Worm (Caenorhabditis elegans) whole organism, young adult: Measurements from ENCODE around the gene egl-38.

Experiments used
- C17E4.6 ChIP-seq: fragments of 200-800 bp; sonication (Bioruptor generic); IDR thresholded peaks from 2 replicates; pipeline ENCODE4 v1.3.6; 2022; ENCODE audit warnings: missing genetic modification reagents, missing genetic modification characterization, missing compliant biosample characterization
- F22D6.2 ChIP-seq: sonication (generic microtip); optimal IDR thresholded peaks from 2 replicates; lab custom pipeline; 2016; ENCODE audit warnings: mild to moderate bottlenecking, missing genetic modification characterization, missing compliant biosample characterization
- F39B2.1 ChIP-seq: fragments of 200-800 bp; sonication (Bioruptor generic); IDR thresholded peaks from 2 replicates; pipeline ENCODE4 v1.3.6; 2022; ENCODE audit warnings: missing genetic modification reagents, missing genetic modification characterization, missing compliant biosample characterization
- F55B11.4 ChIP-seq: sonication (generic microtip); optimal IDR thresholded peaks from 2 replicates; lab custom pipeline; 2016; ENCODE audit warnings: missing compliant biosample characterization, missing genetic modification characterization, borderline replicate concordance; ENCODE audit not compliant: insufficient read depth
- F57C9.4 ChIP-seq: sonication (generic microtip); optimal IDR thresholded peaks from 2 replicates; lab custom pipeline; 2017; ENCODE audit warnings: mild to moderate bottlenecking, missing genetic modification characterization, missing compliant biosample characterization
- K12H6.12 ChIP-seq: fragments of 200-800 bp; sonication (Bioruptor generic); optimal IDR thresholded peaks from 2 replicates; lab custom pipeline; 2018; ENCODE audit warnings: mild to moderate bottlenecking, missing genetic modification characterization, missing compliant biosample characterization
- Y53F4B.3 ChIP-seq: fragments of 200-800 bp; sonication (Bioruptor generic); IDR thresholded peaks from 2 replicates; pipeline ENCODE4 v1.3.6; 2022; ENCODE audit warnings: missing genetic modification reagents, missing genetic modification characterization, missing compliant biosample characterization
- Y95B8A.8 ChIP-seq: fragments of 200-800 bp; sonication (Bioruptor generic); IDR thresholded peaks from 2 replicates; pipeline ENCODE4 v1.3.6; 2022; ENCODE audit warnings: missing genetic modification reagents, missing genetic modification characterization, missing compliant biosample characterization
- akir-1 ChIP-seq: fragments of 200-800 bp; sonication (Bioruptor generic); optimal IDR thresholded peaks from 2 replicates; lab custom pipeline; 2018; ENCODE audit warnings: mild to moderate bottlenecking, missing genetic modification characterization, moderate library complexity, missing compliant biosample characterization
- aptf-2 ChIP-seq: fragments of 200-800 bp; sonication (Bioruptor generic); conservative IDR thresholded peaks from 2 replicates; pipeline ENCODE4 v1.3.6; 2022; ENCODE audit warnings: missing genetic modification reagents, missing genetic modification characterization, missing compliant biosample characterization
- athp-1 ChIP-seq: sonication (generic microtip); optimal IDR thresholded peaks from 2 replicates; lab custom pipeline; 2017; ENCODE audit warnings: mild to moderate bottlenecking, missing genetic modification characterization, missing compliant biosample characterization
- attf-6 ChIP-seq: fragments of 200-800 bp; sonication (Bioruptor generic); IDR thresholded peaks from 2 replicates; pipeline ENCODE4 v1.3.6; 2022; ENCODE audit warnings: missing genetic modification reagents, missing genetic modification characterization, missing compliant biosample characterization
- cebp-1 ChIP-seq, 2 experiments: fragments of 200-800 bp in 1 of 2; sonication (Bioruptor generic) in 1 of 2; sonication (generic microtip) in 1 of 2; IDR thresholded peaks in 1 of 2; optimal IDR thresholded peaks in 1 of 2; 2 replicates each; pipeline versions ENCODE4 v1.3.6 to Lab custom; 2017 to 2022; ENCODE audit warnings: missing compliant biosample characterization in 2 of 2, missing genetic modification characterization in 2 of 2, mild to moderate bottlenecking in 1 of 2, missing genetic modification reagents in 1 of 2, moderate library complexity in 1 of 2
- cebp-2 ChIP-seq: fragments of 200-800 bp; sonication (Bioruptor generic); IDR thresholded peaks from 2 replicates; pipeline ENCODE4 v1.3.6; 2022; ENCODE audit warnings: missing genetic modification characterization, missing compliant biosample characterization
- ceh-79 ChIP-seq: sonication (generic microtip); optimal IDR thresholded peaks from 2 replicates; lab custom pipeline; 2017; ENCODE audit warnings: mild to moderate bottlenecking, missing genetic modification characterization, missing compliant biosample characterization
- chd-7 ChIP-seq: sonication (generic microtip); optimal IDR thresholded peaks from 2 replicates; lab custom pipeline; 2016; ENCODE audit warnings: mild to moderate bottlenecking, missing genetic modification characterization, moderate library complexity, missing compliant biosample characterization
- gei-17 ChIP-seq: fragments of 200-800 bp; sonication (Bioruptor generic); optimal IDR thresholded peaks from 2 replicates; lab custom pipeline; 2018; ENCODE audit warnings: mild to moderate bottlenecking, missing genetic modification characterization, missing compliant biosample characterization
- hmg-1.2 ChIP-seq: fragments of 200-800 bp; sonication (Bioruptor generic); IDR thresholded peaks from 2 replicates; pipeline ENCODE4 v1.3.6; 2022; ENCODE audit warnings: missing genetic modification reagents, missing genetic modification characterization, missing compliant biosample characterization
- hsf-1 ChIP-seq: fragments of 200-800 bp; sonication (Bioruptor generic); IDR thresholded peaks from 2 replicates; pipeline ENCODE4 v1.3.6; 2022; ENCODE audit warnings: missing genetic modification reagents, missing genetic modification characterization, missing compliant biosample characterization
- lir-1 ChIP-seq: fragments of 200-800 bp; sonication (Bioruptor generic); conservative IDR thresholded peaks from 2 replicates; pipeline ENCODE4 v1.3.6; 2022; ENCODE audit warnings: missing genetic modification reagents, missing genetic modification characterization, missing compliant biosample characterization
- lsl-1 ChIP-seq: fragments of 200-800 bp; sonication (Bioruptor generic); optimal IDR thresholded peaks from 2 replicates; lab custom pipeline; 2018; ENCODE audit warnings: mild to moderate bottlenecking, missing genetic modification characterization, moderate library complexity, missing compliant biosample characterization
- lsy-27 ChIP-seq: sonication (generic microtip); optimal IDR thresholded peaks from 2 replicates; lab custom pipeline; 2017; ENCODE audit warnings: missing genetic modification characterization, mild to moderate bottlenecking, missing compliant biosample characterization, antibody characterized with exemption, missing genotype, borderline replicate concordance; ENCODE audit not compliant: insufficient read depth
- madf-6 ChIP-seq: fragments of 200-800 bp; sonication (Bioruptor generic); IDR thresholded peaks from 2 replicates; pipeline ENCODE4 v1.3.6; 2022; ENCODE audit warnings: missing genetic modification reagents, missing genetic modification characterization, missing compliant biosample characterization
- nfya-1 ChIP-seq: sonication (generic microtip); optimal IDR thresholded peaks from 2 replicates; lab custom pipeline; 2017; ENCODE audit warnings: antibody characterized with exemption, missing compliant biosample characterization, missing genetic modification characterization, borderline replicate concordance; ENCODE audit not compliant: insufficient read depth
- nfyb-1 ChIP-seq: fragments of 200-800 bp; sonication (Bioruptor generic); IDR thresholded peaks from 2 replicates; pipeline ENCODE4 v1.3.6; 2022; ENCODE audit warnings: missing genetic modification reagents, missing genetic modification characterization, missing compliant biosample characterization
- nhr-120 ChIP-seq: fragments of 200-800 bp; sonication (Bioruptor generic); IDR thresholded peaks from 2 replicates; pipeline ENCODE4 v1.3.6; 2022; ENCODE audit warnings: missing genetic modification characterization, missing compliant biosample characterization
- nhr-90 ChIP-seq: sonication (generic microtip); optimal IDR thresholded peaks from 2 replicates; lab custom pipeline; 2016; ENCODE audit warnings: missing genotype, mild to moderate bottlenecking, missing genetic modification characterization, missing compliant biosample characterization
- pbrm-1 ChIP-seq: fragments of 200-800 bp; sonication (Bioruptor generic); IDR thresholded peaks from 2 replicates; pipeline ENCODE4 v1.3.6; 2022; ENCODE audit warnings: missing genetic modification reagents, missing genetic modification characterization, missing compliant biosample characterization
- rec-8 ChIP-seq, 2 experiments: sonication (generic microtip); optimal IDR thresholded peaks; 2 replicates each; lab custom pipeline; 2016; ENCODE audit warnings: mild to moderate bottlenecking in 2 of 2, missing genetic modification characterization in 2 of 2, missing genetic modification reagents in 2 of 2, missing genotype in 2 of 2, missing biosample characterization in 1 of 2, missing compliant biosample characterization in 1 of 2, moderate library complexity in 1 of 2
- repo-1 ChIP-seq: sonication (generic microtip); optimal IDR thresholded peaks from 2 replicates; lab custom pipeline; 2017; ENCODE audit warnings: mild to moderate bottlenecking, missing genetic modification characterization, missing compliant biosample characterization
- sdz-38 ChIP-seq: sonication (generic microtip); optimal IDR thresholded peaks from 2 replicates; lab custom pipeline; 2016; ENCODE audit warnings: missing genotype, missing genetic modification characterization, missing compliant biosample characterization
- sea-2 ChIP-seq: fragments of 200-800 bp; sonication (Bioruptor generic); IDR thresholded peaks from 2 replicates; pipeline ENCODE4 v1.3.6; 2022; ENCODE audit warnings: missing genetic modification characterization, missing compliant biosample characterization
- snpc-4 ChIP-seq, 5 experiments: fragments of 150-350 bp in 1 of 5; sonication (generic microtip) in 4 of 5; optimal IDR thresholded peaks; 2 replicates each; lab custom pipeline; 2014 to 2018; ENCODE audit warnings: missing genetic modification characterization in 5 of 5, missing biosample characterization in 3 of 5, antibody characterized with exemption in 2 of 5, mild to moderate bottlenecking in 2 of 5, missing compliant biosample characterization in 2 of 5, missing genotype in 2 of 5, moderate library complexity in 2 of 5, missing genetic modification reagents in 1 of 5
- somi-1 ChIP-seq: fragments of 200-800 bp; sonication (Bioruptor generic); optimal IDR thresholded peaks from 2 replicates; lab custom pipeline; 2018; ENCODE audit warnings: mild to moderate bottlenecking, missing genetic modification characterization, missing compliant biosample characterization
- unc-62 ChIP-seq: fragments of 150-350 bp; optimal IDR thresholded peaks from 2 replicates; lab custom pipeline; 2014; ENCODE audit warnings: missing biosample characterization, missing genetic modification reagents, missing genetic modification characterization
- zfh-2 ChIP-seq: fragments of 200-800 bp; sonication (Bioruptor generic); conservative IDR thresholded peaks from 2 replicates; pipeline ENCODE4 v1.3.6; 2022; ENCODE audit warnings: missing genetic modification reagents, missing genetic modification characterization, missing compliant biosample characterization

egl-38 gene

ce11 chrIV:10157034-10157433 lies 46.7 kb upstream of the egl-38 start (continued):
- TF ChIP-seq sdz-38 (tag; lab: Kevin White, UChicago): no peak
- TF ChIP-seq hsf-1 (GFP tag; lab: Robert Waterston, UW): no peak
- TF ChIP-seq athp-1 (tag; lab: Kevin White, UChicago): no peak
- no peak for TF ChIP-seq sea-2 (GFP tag; lab: Robert Waterston, UW)
- TF ChIP-seq aptf-2 (GFP tag; lab: Robert Waterston, UW): no peak
- TF ChIP-seq hmg-1.2 (GFP tag; lab: Robert Waterston, UW): no peak
- no peak for TF ChIP-seq cebp-1 (GFP tag; IDR thresholded peaks at IDR 0.05; lab: Robert Waterston, UW)
- no peak for TF ChIP-seq cebp-1 (tag; optimal IDR thresholded peaks at IDR 0.05; lab: Kevin White, UChicago)
- no peak for TF ChIP-seq rec-8 (tag; optimal IDR thresholded peaks at IDR 0.05; lab: Kevin White, UChicago)
- TF ChIP-seq F57C9.4 (tag; lab: Kevin White, UChicago): no peak
- no peak for TF ChIP-seq unc-62 (GFP tag; lab: Kevin White, UChicago)
- TF ChIP-seq lsl-1: peak; percentile 95
- no peak for TF ChIP-seq gei-17 (GFP tag; lab: Kevin White, UChicago)
- TF ChIP-seq lsy-27: no peak
- TF ChIP-seq nhr-120 (GFP tag; lab: Robert Waterston, UW): no peak
- no peak for TF ChIP-seq F39B2.1
- TF ChIP-seq snpc-4 (GFP tag; optimal IDR thresholded peaks at IDR 0.05; lab: Kevin White, UChicago): no peak
- TF ChIP-seq snpc-4 (tag; optimal IDR thresholded peaks at IDR 0.05; lab: Kevin White, UChicago): peak in 1 of 4 experiments; percentile 24
- TF ChIP-seq ceh-79 (tag; lab: Kevin White, UChicago): no peak
- peak; percentile 90 for TF ChIP-seq madf-6 (GFP tag; lab: Robert Waterston, UW)
- no peak for TF ChIP-seq cebp-2 (GFP tag; lab: Robert Waterston, UW)
- peak; percentile 42; the same call in 1 of the 2 replicates for TF ChIP-seq pbrm-1 (GFP tag; lab: Robert Waterston, UW)
- no peak for TF ChIP-seq F22D6.2 (tag; lab: Kevin White, UChicago)
- TF ChIP-seq Y53F4B.3 (GFP tag; lab: Robert Waterston, UW): no peak
- no peak for TF ChIP-seq repo-1 (tag; lab: Kevin White, UChicago)
- no peak for TF ChIP-seq K12H6.12 (tag; lab: Kevin White, UChicago)
- TF ChIP-seq Y95B8A.8 (GFP tag; lab: Robert Waterston, UW): no peak
- no peak for TF ChIP-seq somi-1 (GFP tag; lab: Kevin White, UChicago)

DNA sequence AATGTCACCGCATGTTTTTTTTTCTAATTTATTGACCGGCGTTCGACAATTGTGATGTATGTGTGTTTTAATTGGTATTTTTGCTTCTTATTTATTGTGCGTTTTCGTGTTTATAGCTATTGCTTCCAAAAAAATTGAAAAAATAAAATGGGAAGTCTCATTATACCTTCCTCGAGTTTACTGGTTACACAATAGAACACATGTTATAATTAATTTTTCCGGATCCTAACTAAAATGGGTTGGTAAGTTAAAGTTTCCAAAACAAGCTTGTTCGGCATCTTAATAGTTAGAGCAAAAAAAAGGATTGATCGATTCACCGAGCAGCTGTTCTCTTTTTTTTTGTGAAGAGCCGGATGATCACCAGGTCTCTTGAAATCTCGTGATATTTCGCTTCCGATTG lies 45.2 kb upstream of the egl-38 start, which contains the start of gene ttr-54:
Gene ttr-54 (plus strand): TSS at position 301 of the 400 bp plus-strand sequence.
- TF ChIP-seq K12H6.12 (tag; lab: Kevin White, UChicago) (no peak), nfyb-1 (GFP tag; lab: Robert Waterston, UW) (no peak), madf-6 (GFP tag; lab: Robert Waterston, UW) (peak; percentile 48; the same call in 1 of the 2 replicates), somi-1 (GFP tag; lab: Kevin White, UChicago) (no peak), chd-7 (no peak), lsl-1 (no peak)

ce11 chrIV:10153479-10153878 lies 43.2 kb upstream of the egl-38 start:
- TF ChIP-seq F55B11.4 (tag; lab: Kevin White, UChicago) (no peak), lsy-27 (no peak), nfya-1 (tag; lab: Kevin White, UChicago) (no peak), attf-6 (no peak), akir-1 (GFP tag; lab: Kevin White, UChicago) (no peak), zfh-2 (GFP tag; lab: Robert Waterston, UW) (no peak), nhr-90 (tag; lab: Kevin White, UChicago) (no peak), lir-1 (GFP tag; lab: Robert Waterston, UW) (no peak), C17E4.6 (GFP tag; lab: Robert Waterston, UW) (no peak)
